Worm (Caenorhabditis elegans) whole organism, L1 larva: ENCODE measurements around the gene F46G10.4.
A peak's percentile ranks its signal among the peaks of the same experiment; 100 is the strongest.

Experiments
- C16A3.4 ChIP-seq: fragments of 150-350 bp; optimal IDR thresholded peaks from 2 replicates; lab custom pipeline; 2014; ENCODE audit warnings: missing biosample characterization, missing genetic modification characterization
- C34B4.2 ChIP-seq: sonication (generic microtip); optimal IDR thresholded peaks from 2 replicates; lab custom pipeline; 2017; ENCODE audit warnings: mild to moderate bottlenecking, missing genetic modification characterization, missing compliant biosample characterization
- aha-1 ChIP-seq: fragments of 150-350 bp; optimal IDR thresholded peaks from 2 replicates; lab custom pipeline; 2014; ENCODE audit warnings: missing biosample characterization, missing genetic modification characterization
- ama-1 ChIP-seq: fragments of 150-350 bp; optimal IDR thresholded peaks from 2 replicates; lab custom pipeline; 2014
- blmp-1 ChIP-seq: fragments of 150-350 bp; optimal IDR thresholded peaks from 2 replicates; lab custom pipeline; 2014; ENCODE audit warnings: missing biosample characterization, missing genetic modification characterization
- ceh-8 ChIP-seq: fragments of 200-800 bp; sonication (Bioruptor generic); optimal IDR thresholded peaks from 2 replicates; lab custom pipeline; 2018; ENCODE audit warnings: mild to moderate bottlenecking, missing genetic modification characterization, moderate library complexity, missing compliant biosample characterization
- ceh-88 ChIP-seq: fragments of 200-800 bp; sonication (Bioruptor generic); IDR thresholded peaks from 2 replicates; pipeline ENCODE4 v1.3.6; 2022; ENCODE audit warnings: missing genetic modification characterization, missing compliant biosample characterization
- ceh-90 ChIP-seq: sonication (generic microtip); optimal IDR thresholded peaks from 2 replicates; lab custom pipeline; 2016; ENCODE audit warnings: missing genetic modification characterization, missing compliant biosample characterization
- ces-1 ChIP-seq: fragments of 150-350 bp; optimal IDR thresholded peaks from 2 replicates; lab custom pipeline; 2014; ENCODE audit warnings: missing biosample characterization, missing genetic modification reagents, missing genetic modification characterization
- dsc-1 ChIP-seq: sonication (generic microtip); optimal IDR thresholded peaks from 2 replicates; lab custom pipeline; 2016; ENCODE audit warnings: mild to moderate bottlenecking, missing genetic modification characterization, missing compliant biosample characterization
- efl-1 ChIP-seq, 4 experiments: fragments of 150-350 bp; optimal IDR thresholded peaks in 3 of 4; peaks in 1 of 4; 1 replicate in 1 of 4; 2 replicates in 3 of 4; lab custom pipeline; 2014; ENCODE audit warnings: missing biosample characterization in 2 of 4, missing genetic modification characterization in 2 of 4, missing genetic modification reagents in 2 of 4
- efl-3 ChIP-seq: fragments of 200-800 bp; sonication (Bioruptor generic); optimal IDR thresholded peaks from 2 replicates; lab custom pipeline; 2018; ENCODE audit warnings: mild to moderate bottlenecking, missing genetic modification characterization, missing compliant biosample characterization
- egl-13 ChIP-seq: sonication (generic microtip); optimal IDR thresholded peaks from 2 replicates; lab custom pipeline; 2016; ENCODE audit warnings: missing genotype, missing genetic modification reagents, missing genetic modification characterization, missing compliant biosample characterization
- egl-27 ChIP-seq, 2 experiments: fragments of 150-350 bp in 1 of 2; sonication (generic microtip); optimal IDR thresholded peaks; 3 replicates each; lab custom pipeline; 2017 to 2018; ENCODE audit warnings: missing biosample characterization in 2 of 2, missing genetic modification characterization in 2 of 2, missing genetic modification reagents in 2 of 2
- elt-2 ChIP-seq: sonication (generic microtip); optimal IDR thresholded peaks from 2 replicates; lab custom pipeline; 2016; ENCODE audit warnings: missing genetic modification characterization, mild to moderate bottlenecking, inconsistent platforms, missing compliant biosample characterization, missing genetic modification reagents
- elt-3 ChIP-seq, 6 experiments: fragments of 150-350 bp in 1 of 6; sonication (generic microtip); optimal IDR thresholded peaks; 2 replicates each; lab custom pipeline; 2017 to 2018; ENCODE audit warnings: missing biosample characterization in 6 of 6, missing genetic modification characterization in 6 of 6, inconsistent platforms in 1 of 6
- ets-5 ChIP-seq: fragments of 200-800 bp; sonication (Bioruptor generic); IDR thresholded peaks from 2 replicates; pipeline ENCODE4 v1.3.6; 2022; ENCODE audit warnings: missing genetic modification characterization, missing compliant biosample characterization
- fos-1 ChIP-seq: fragments of 150-350 bp; optimal IDR thresholded peaks from 2 replicates; lab custom pipeline; 2014; ENCODE audit warnings: missing biosample characterization, missing genetic modification characterization
- grh-1 ChIP-seq: fragments of 200-800 bp; sonication (Bioruptor generic); IDR thresholded peaks from 2 replicates; pipeline ENCODE4 v1.3.6; 2022; ENCODE audit warnings: missing genetic modification reagents, missing genetic modification characterization, missing compliant biosample characterization
- hpl-2 ChIP-seq: fragments of 150-350 bp; optimal IDR thresholded peaks from 2 replicates; lab custom pipeline; 2014; ENCODE audit warnings: missing biosample characterization, missing genetic modification reagents, missing genetic modification characterization
- irx-1 ChIP-seq: sonication (generic microtip); optimal IDR thresholded peaks from 2 replicates; lab custom pipeline; 2016; ENCODE audit warnings: missing genetic modification characterization, missing compliant biosample characterization
- jun-1 ChIP-seq: fragments of 150-350 bp; optimal IDR thresholded peaks from 2 replicates; lab custom pipeline; 2014; ENCODE audit warnings: missing biosample characterization, missing genetic modification reagents, missing genetic modification characterization
- lin-13 ChIP-seq: fragments of 150-350 bp; optimal IDR thresholded peaks from 2 replicates; lab custom pipeline; 2014; ENCODE audit warnings: missing biosample characterization, missing genetic modification reagents, missing genetic modification characterization
- lin-14 ChIP-seq: fragments of 200-800 bp; sonication (Bioruptor generic); optimal IDR thresholded peaks from 2 replicates; lab custom pipeline; 2018; ENCODE audit warnings: mild to moderate bottlenecking, missing genetic modification characterization, moderate library complexity, missing compliant biosample characterization
- lin-35 ChIP-seq, 2 experiments: fragments of 150-350 bp; optimal IDR thresholded peaks; 2 replicates each; lab custom pipeline; 2014; ENCODE audit warnings: missing biosample characterization in 2 of 2, missing genetic modification characterization in 2 of 2, missing genetic modification reagents in 2 of 2
- lir-3 ChIP-seq: sonication (generic microtip); optimal IDR thresholded peaks from 2 replicates; lab custom pipeline; 2016; ENCODE audit warnings: mild to moderate bottlenecking, missing genetic modification characterization, moderate library complexity, missing compliant biosample characterization; ENCODE audit not compliant: poor library complexity
- mab-9 ChIP-seq: fragments of 200-800 bp; sonication (Bioruptor generic); IDR thresholded peaks from 2 replicates; pipeline ENCODE4 v1.3.6; 2022; ENCODE audit warnings: missing genetic modification reagents, missing genetic modification characterization, missing compliant biosample characterization
- mdl-1 ChIP-seq, 2 experiments: fragments of 150-350 bp; optimal IDR thresholded peaks; 2 replicates each; lab custom pipeline; 2014 to 2017; ENCODE audit warnings: missing biosample characterization in 2 of 2, missing genetic modification characterization in 2 of 2, inconsistent platforms in 1 of 2
- mef-2 ChIP-seq: fragments of 150-350 bp; optimal IDR thresholded peaks from 2 replicates; lab custom pipeline; 2014; ENCODE audit warnings: missing biosample characterization, missing genetic modification characterization
- mep-1 ChIP-seq: fragments of 150-350 bp; optimal IDR thresholded peaks from 2 replicates; lab custom pipeline; 2014; ENCODE audit warnings: missing biosample characterization, missing genetic modification characterization
- nhr-12 ChIP-seq: sonication (generic microtip); optimal IDR thresholded peaks from 2 replicates; lab custom pipeline; 2017; ENCODE audit warnings: missing biosample characterization, missing genetic modification characterization
- nhr-19 ChIP-seq: fragments of 200-800 bp; sonication (Bioruptor generic); conservative IDR thresholded peaks from 2 replicates; pipeline ENCODE4 v1.3.6; 2022; ENCODE audit warnings: missing genetic modification characterization, missing compliant biosample characterization
- nhr-237 ChIP-seq: fragments of 150-350 bp; optimal IDR thresholded peaks from 2 replicates; lab custom pipeline; 2014; ENCODE audit warnings: missing biosample characterization, missing genetic modification characterization
- nhr-28 ChIP-seq: fragments of 150-350 bp; optimal IDR thresholded peaks from 2 replicates; lab custom pipeline; 2014; ENCODE audit warnings: missing biosample characterization, missing genetic modification characterization
- nhr-47 ChIP-seq: sonication (generic microtip); optimal IDR thresholded peaks from 2 replicates; lab custom pipeline; 2016; ENCODE audit warnings: mild to moderate bottlenecking, missing genetic modification characterization, moderate library complexity, missing compliant biosample characterization
- nhr-71 ChIP-seq: sonication (generic microtip); optimal IDR thresholded peaks from 2 replicates; lab custom pipeline; 2016; ENCODE audit warnings: mild to moderate bottlenecking, missing genetic modification characterization, moderate library complexity, missing compliant biosample characterization
- nhr-76 ChIP-seq: sonication (generic microtip); optimal IDR thresholded peaks from 2 replicates; lab custom pipeline; 2017; ENCODE audit warnings: missing biosample characterization, missing genetic modification characterization
- nhr-77 ChIP-seq: fragments of 150-350 bp; optimal IDR thresholded peaks from 2 replicates; lab custom pipeline; 2014; ENCODE audit warnings: missing biosample characterization, missing genetic modification characterization
- nhr-84 ChIP-seq: sonication (generic microtip); optimal IDR thresholded peaks from 2 replicates; lab custom pipeline; 2017; ENCODE audit warnings: missing biosample characterization, missing genetic modification characterization
- nhr-85 ChIP-seq: sonication (generic microtip); peaks from one replicate; lab custom pipeline; 2016; ENCODE audit warnings: missing genetic modification characterization, inconsistent platforms, missing compliant biosample characterization
- nhr-90 ChIP-seq: sonication (generic microtip); optimal IDR thresholded peaks from 2 replicates; lab custom pipeline; 2016; ENCODE audit warnings: mild to moderate bottlenecking, missing genetic modification characterization, missing compliant biosample characterization; ENCODE audit not compliant: poor library complexity
- pag-3 ChIP-seq: sonication (generic microtip); optimal IDR thresholded peaks from 2 replicates; lab custom pipeline; 2017; ENCODE audit warnings: missing genetic modification characterization, mild to moderate bottlenecking, missing compliant biosample characterization, antibody characterized with exemption, borderline replicate concordance; ENCODE audit not compliant: insufficient read depth
- rnt-1 ChIP-seq: sonication (generic microtip); optimal IDR thresholded peaks from 2 replicates; lab custom pipeline; 2016; ENCODE audit warnings: mild to moderate bottlenecking, missing genetic modification characterization, moderate library complexity, missing compliant biosample characterization
- sox-4 ChIP-seq: sonication (generic microtip); optimal IDR thresholded peaks from 2 replicates; lab custom pipeline; 2016; ENCODE audit warnings: missing genetic modification characterization, missing compliant biosample characterization
- sup-37 ChIP-seq: fragments of 200-800 bp; sonication (Bioruptor generic); optimal IDR thresholded peaks from 2 replicates; lab custom pipeline; 2018; ENCODE audit warnings: mild to moderate bottlenecking, missing genetic modification characterization, missing compliant biosample characterization
- tlp-1 ChIP-seq: fragments of 150-350 bp; optimal IDR thresholded peaks from 2 replicates; lab custom pipeline; 2014; ENCODE audit warnings: missing biosample characterization, missing genetic modification characterization
- unc-30 ChIP-seq: sonication (generic microtip); optimal IDR thresholded peaks from 2 replicates; lab custom pipeline; 2017; ENCODE audit warnings: missing biosample characterization, missing genetic modification characterization
- vab-15 ChIP-seq: sonication (generic microtip); optimal IDR thresholded peaks from 2 replicates; lab custom pipeline; 2017; ENCODE audit warnings: missing genotype, mild to moderate bottlenecking, missing genetic modification characterization, missing compliant biosample characterization
- xbp-1 ChIP-seq: sonication (generic microtip); optimal IDR thresholded peaks from 2 replicates; lab custom pipeline; 2016; ENCODE audit warnings: missing genetic modification characterization, missing compliant biosample characterization
- zag-1 ChIP-seq: fragments of 150-350 bp; optimal IDR thresholded peaks from 2 replicates; lab custom pipeline; 2014; ENCODE audit warnings: missing biosample characterization, missing genetic modification characterization
- zip-4 ChIP-seq: fragments of 200-800 bp; sonication (Bioruptor generic); optimal IDR thresholded peaks from 2 replicates; lab custom pipeline; 2018; ENCODE audit warnings: mild to moderate bottlenecking, missing genetic modification characterization, moderate library complexity, missing compliant biosample characterization
- ztf-11 ChIP-seq, 2 experiments: sonication (generic microtip); optimal IDR thresholded peaks; 2 replicates each; lab custom pipeline; 2016 to 2017; ENCODE audit warnings: missing genetic modification characterization in 2 of 2, missing biosample characterization in 1 of 2, missing compliant biosample characterization in 1 of 2
- ztf-4 ChIP-seq: fragments of 150-350 bp; optimal IDR thresholded peaks from 2 replicates; lab custom pipeline; 2014; ENCODE audit warnings: missing biosample characterization, missing genetic modification characterization

Gene F46G10.4

DNA sequence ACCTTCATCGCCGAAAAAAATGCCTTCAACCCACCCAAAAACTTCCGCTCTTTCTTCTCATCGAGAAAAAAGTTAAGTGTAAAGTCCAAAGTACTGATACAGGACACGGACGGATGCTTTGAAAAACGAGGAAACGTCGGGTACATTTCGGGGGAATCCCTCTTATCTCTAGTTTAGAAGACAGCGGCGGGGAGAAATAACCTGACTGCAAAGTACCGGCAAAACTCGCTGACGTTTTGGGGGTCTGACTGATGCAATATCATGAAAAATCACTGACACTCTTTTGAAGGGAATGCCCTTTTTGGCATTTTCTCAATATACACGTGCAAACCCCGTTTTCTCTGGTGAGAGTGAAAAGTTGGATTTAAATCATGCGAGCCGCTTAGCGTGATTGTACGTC, 22.6 kb downstream of the F46G10.4 start (continued):
- no peak for TF ChIP-seq ceh-8
- TF ChIP-seq blmp-1, result peak; percentile 92
- peak; percentile 91 for TF ChIP-seq nhr-19
- no peak for TF ChIP-seq fos-1 (tag; lab: Kevin White, UChicago)
- peak; percentile 62 for TF ChIP-seq mep-1
- TF ChIP-seq unc-30 (tag; lab: Kevin White, UChicago), result no peak
- TF ChIP-seq ztf-4 (tag; lab: Kevin White, UChicago), result no peak
- TF ChIP-seq ztf-11 (tag; optimal IDR thresholded peaks at IDR 0.05; lab: Kevin White, UChicago), result no peak
- no peak for TF ChIP-seq zip-4 (GFP tag; lab: Kevin White, UChicago)
- TF ChIP-seq grh-1 (GFP tag; lab: Robert Waterston, UW), result peak; percentile 71
- peak; percentile 93 for TF ChIP-seq nhr-71 (tag; lab: Kevin White, UChicago)
- TF ChIP-seq ces-1 (GFP tag; lab: Kevin White, UChicago), result no peak
- TF ChIP-seq nhr-76 (tag; lab: Kevin White, UChicago), result no peak
- TF ChIP-seq lin-14 (GFP tag; lab: Kevin White, UChicago), result peak; percentile 94
- TF ChIP-seq nhr-84 (tag; lab: Kevin White, UChicago), result no peak
- TF ChIP-seq nhr-47 (tag; lab: Kevin White, UChicago), result peak; percentile 61
- TF ChIP-seq lin-35 (GFP tag; optimal IDR thresholded peaks at IDR 0.05; lab: Kevin White, UChicago), result peak in 1 of 2 experiments; percentile 79
- no peak for TF ChIP-seq aha-1
- no peak for TF ChIP-seq egl-13 (tag; lab: Kevin White, UChicago)
- TF ChIP-seq ama-1, result no peak
- peak; percentile 69 for TF ChIP-seq rnt-1
- TF ChIP-seq irx-1, result peak; percentile 10
- no peak for TF ChIP-seq nhr-28
- TF ChIP-seq ceh-90 (tag; lab: Kevin White, UChicago), result no peak
- TF ChIP-seq dsc-1 (tag; lab: Kevin White, UChicago), result no peak
- TF ChIP-seq lir-3 (tag; lab: Kevin White, UChicago), result no peak
- no peak for TF ChIP-seq ceh-88 (GFP tag; lab: Robert Waterston, UW)
- peak; percentile 47 to 68 for TF ChIP-seq egl-27 (tag; optimal IDR thresholded peaks at IDR 0.05; lab: Kevin White, UChicago)
- TF ChIP-seq vab-15, result no peak
- TF ChIP-seq mdl-1 (tag; optimal IDR thresholded peaks at IDR 0.05; lab: Kevin White, UChicago), result peak in 1 of 2 experiments; percentile 80
- peak; percentile 4 for TF ChIP-seq xbp-1 (tag; lab: Kevin White, UChicago)
- TF ChIP-seq nhr-237 (tag; lab: Kevin White, UChicago), result no peak
- peak; percentile 99 for TF ChIP-seq nhr-85
- TF ChIP-seq ets-5, result no peak
- peak; percentile 38 for TF ChIP-seq lin-13 (GFP tag; lab: Kevin White, UChicago)
- TF ChIP-seq sox-4 (tag; lab: Kevin White, UChicago), result peak; percentile 7
- no peak for TF ChIP-seq C34B4.2 (tag; lab: Kevin White, UChicago)
- TF ChIP-seq elt-3 (tag; optimal IDR thresholded peaks at IDR 0.05; lab: Kevin White, UChicago), result peak in 4 of 6 experiments; percentile 2 to 91 (median 64)
- no peak for TF ChIP-seq sup-37 (GFP tag; lab: Kevin White, UChicago)
- TF ChIP-seq hpl-2 (GFP tag; lab: Kevin White, UChicago), result no peak
- peak; percentile 72 for TF ChIP-seq jun-1 (tag; lab: Kevin White, UChicago)
- TF ChIP-seq C16A3.4 (tag; lab: Kevin White, UChicago), result peak; percentile 23
- peak; percentile 75 for TF ChIP-seq nhr-90
- TF ChIP-seq mef-2 (tag; lab: Kevin White, UChicago), result peak; percentile 45
- TF ChIP-seq zag-1 (tag; lab: Kevin White, UChicago), result no peak
- TF ChIP-seq mab-9 (GFP tag; lab: Robert Waterston, UW), result no peak
- peak; percentile 39 for TF ChIP-seq pag-3 (tag; lab: Kevin White, UChicago)
- no peak for TF ChIP-seq efl-3 (GFP tag; lab: Kevin White, UChicago)
- TF ChIP-seq elt-2, result peak; percentile 77
- TF ChIP-seq nhr-77 (tag; lab: Kevin White, UChicago), result peak; percentile 38
- TF ChIP-seq efl-1 (optimal IDR thresholded peaks at IDR 0.05; lab: Kevin White, UChicago), result peak in 1 of 2 experiments; percentile 10
- no peak for TF ChIP-seq efl-1 (GFP tag; optimal IDR thresholded peaks at IDR 0.05 in 1 of 2; lab: Kevin White, UChicago)
- TF ChIP-seq nhr-12 (tag; lab: Kevin White, UChicago), result no peak
- TF ChIP-seq tlp-1, result no peak
